Fruit fly (Drosophila melanogaster) Kc167 (cell line): Measurements from ENCODE around the gene mRpL36.

ENCODE experiments used
- Myc ChIP-seq: fragments of >200 bp; optimal IDR thresholded peaks from 2 replicates; lab custom pipeline; 2017; ENCODE audit warnings: missing external identifiers
- Sin3A ChIP-seq: fragments of >200 bp; optimal IDR thresholded peaks from 2 replicates; lab custom pipeline; 2018; ENCODE audit warnings: missing external identifiers
- h ChIP-seq: fragments of >200 bp; optimal IDR thresholded peaks from 3 replicates; lab custom pipeline; 2018; ENCODE audit warnings: missing external identifiers
- insv ChIP-seq: fragments of >200 bp; optimal IDR thresholded peaks from 3 replicates; lab custom pipeline; 2018; ENCODE audit warnings: missing external identifiers
- psq ChIP-seq: fragments of >200 bp; optimal IDR thresholded peaks from 2 replicates; lab custom pipeline; 2017; ENCODE audit warnings: missing external identifiers
- ttk ChIP-seq: sonication (Bioruptor generic); optimal IDR thresholded peaks from 2 replicates; lab custom pipeline; 2017; ENCODE audit warnings: missing external identifiers

The mRpL36 gene

dm6 chr3L:8150284-8150683 is 25.4 kb upstream of the mRpL36 start:
- no peak for TF ChIP-seq Sin3A (lab: Kevin White, UChicago)
- TF ChIP-seq Myc (lab: Kevin White, UChicago), result no peak
- no peak for TF ChIP-seq insv (lab: Kevin White, UChicago)
- TF ChIP-seq ttk (lab: Kevin White, UChicago), result no peak
- TF ChIP-seq h (lab: Kevin White, UChicago), result no peak
- TF ChIP-seq psq, result no peak

- no peak for TF ChIP-seq psq
Observed at dm6 chr3L:8137448-8137906, 12.5 kb upstream of the mRpL36 start, which contains the start of the genes Setx and mus301. Gene Setx, minus strand, starts transcription at chr3L:8137498. Gene mus301, plus strand, starts transcription at chr3L:8137808.

dm6 chr3L:8128396-8129050 is 3.6 kb upstream of the mRpL36 start:
- TF ChIP-seq insv (lab: Kevin White, UChicago) (no peak), h (lab: Kevin White, UChicago) (no peak), Sin3A (lab: Kevin White, UChicago) (no peak), psq (no peak), ttk (lab: Kevin White, UChicago) (no peak), Myc (lab: Kevin White, UChicago) (no peak)

dm6 chr3L:8127712-8128210 is 2.8 kb upstream of the mRpL36 start, which contains the start of the genes Cds and Uba2:
Gene Cds, plus strand, starts transcription at chr3L:8127762.
Gene Uba2, minus strand, starts transcription at chr3L:8127818.
- no peak for TF ChIP-seq insv (lab: Kevin White, UChicago)
- TF ChIP-seq ttk (lab: Kevin White, UChicago), result no peak
- no peak for TF ChIP-seq Sin3A (lab: Kevin White, UChicago)
- TF ChIP-seq Myc (lab: Kevin White, UChicago), result no peak
- TF ChIP-seq psq, result no peak
- TF ChIP-seq h (lab: Kevin White, UChicago), result no peak

- no peak for TF ChIP-seq psq
- TF ChIP-seq insv (lab: Kevin White, UChicago), result no peak
- TF ChIP-seq Sin3A (lab: Kevin White, UChicago), result no peak
- no peak for TF ChIP-seq Myc (lab: Kevin White, UChicago)
- no peak for TF ChIP-seq h (lab: Kevin White, UChicago)
- TF ChIP-seq ttk (lab: Kevin White, UChicago), result no peak
Observed at dm6 chr3L:8121590-8121989, 3.3 kb downstream of the mRpL36 start, which contains the start of gene ldbr. Gene ldbr, plus strand, starts transcription at chr3L:8121827.

dm6 chr3L:8116809-8117208 is 8.1 kb downstream of the mRpL36 start:
- TF ChIP-seq psq (no peak), h (lab: Kevin White, UChicago) (no peak)

- TF ChIP-seq Myc (lab: Kevin White, UChicago), result no peak
- no peak for TF ChIP-seq insv (lab: Kevin White, UChicago)
- TF ChIP-seq Sin3A (lab: Kevin White, UChicago), result no peak
- TF ChIP-seq ttk (lab: Kevin White, UChicago), result no peak
- TF ChIP-seq psq, result no peak
- no peak for TF ChIP-seq h (lab: Kevin White, UChicago)
Observed at dm6 chr3L:8115864-8116528, 8.9 kb downstream of the mRpL36 start, which contains the start of the genes Arp3 and msk. Gene Arp3, minus strand, starts transcription at chr3L:8115902. Gene msk, plus strand, starts transcription at chr3L:8116179.

dm6 chr3L:8110171-8110570 is 14.8 kb downstream of the mRpL36 start, which contains the start of gene Nulp1:
Gene Nulp1, plus strand, starts transcription at chr3L:8110368.
- TF ChIP-seq ttk (lab: Kevin White, UChicago) (no peak), psq (no peak), Myc (lab: Kevin White, UChicago) (no peak), Sin3A (lab: Kevin White, UChicago) (no peak), h (lab: Kevin White, UChicago) (no peak), insv (lab: Kevin White, UChicago) (no peak)

dm6 chr3L:8108886-8109285 is 16.0 kb downstream of the mRpL36 start, which contains the start of gene fan:
Gene fan, plus strand, starts transcription at chr3L:8109132.
- TF ChIP-seq ttk (lab: Kevin White, UChicago), result no peak
- no peak for TF ChIP-seq Myc (lab: Kevin White, UChicago)
- TF ChIP-seq insv (lab: Kevin White, UChicago), result no peak
- no peak for TF ChIP-seq psq
- no peak for TF ChIP-seq h (lab: Kevin White, UChicago)

- TF ChIP-seq h (lab: Kevin White, UChicago), result no peak
- TF ChIP-seq psq, result no peak
- no peak for TF ChIP-seq Sin3A (lab: Kevin White, UChicago)
- no peak for TF ChIP-seq Myc (lab: Kevin White, UChicago)
- no peak for TF ChIP-seq ttk (lab: Kevin White, UChicago)
- no peak for TF ChIP-seq insv (lab: Kevin White, UChicago)
Observed at dm6 chr3L:8108201-8108600, 16.7 kb downstream of the mRpL36 start.

dm6 chr3L:8097101-8097500 is 27.8 kb downstream of the mRpL36 start:
- TF ChIP-seq Sin3A (lab: Kevin White, UChicago), result no peak
- no peak for TF ChIP-seq h (lab: Kevin White, UChicago)
- no peak for TF ChIP-seq psq
- TF ChIP-seq insv (lab: Kevin White, UChicago), result no peak
- no peak for TF ChIP-seq Myc (lab: Kevin White, UChicago)
- TF ChIP-seq ttk (lab: Kevin White, UChicago), result no peak
